Worm (Caenorhabditis elegans) whole organism, young adult: ENCODE results near the gene T21B4.3.

Experiments
- F33H1.4 ChIP-seq: fragments of 200-800 bp; sonication (Bioruptor generic); IDR thresholded peaks from 2 replicates; pipeline ENCODE4 v1.3.6; 2022; ENCODE audit warnings: missing genetic modification reagents, missing genetic modification characterization, missing compliant biosample characterization
- F39B2.1 ChIP-seq: fragments of 200-800 bp; sonication (Bioruptor generic); IDR thresholded peaks from 2 replicates; pipeline ENCODE4 v1.3.6; 2022; ENCODE audit warnings: missing genetic modification reagents, missing genetic modification characterization, missing compliant biosample characterization
- T07F8.4 ChIP-seq: sonication (generic microtip); optimal IDR thresholded peaks from 2 replicates; lab custom pipeline; 2016; ENCODE audit warnings: mild to moderate bottlenecking, missing genetic modification characterization, moderate library complexity, missing compliant biosample characterization
- aptf-3 ChIP-seq: fragments of 200-800 bp; sonication (Bioruptor generic); IDR thresholded peaks from 2 replicates; pipeline ENCODE4 v1.3.6; 2022; ENCODE audit warnings: missing genetic modification characterization, missing compliant biosample characterization
- atf-7 ChIP-seq: sonication (generic microtip); optimal IDR thresholded peaks from 2 replicates; lab custom pipeline; 2017; ENCODE audit warnings: mild to moderate bottlenecking, missing genetic modification characterization, missing compliant biosample characterization
- ccch-3 ChIP-seq: fragments of 200-800 bp; sonication (Bioruptor generic); optimal IDR thresholded peaks from 2 replicates; lab custom pipeline; 2018; ENCODE audit warnings: mild to moderate bottlenecking, missing genetic modification characterization, missing compliant biosample characterization
- cebp-2 ChIP-seq: fragments of 200-800 bp; sonication (Bioruptor generic); IDR thresholded peaks from 2 replicates; pipeline ENCODE4 v1.3.6; 2022; ENCODE audit warnings: missing genetic modification characterization, missing compliant biosample characterization
- ceh-40 ChIP-seq: fragments of 200-800 bp; sonication (Bioruptor generic); IDR thresholded peaks from 2 replicates; pipeline ENCODE4 v1.3.6; 2022; ENCODE audit warnings: missing genetic modification characterization, missing compliant biosample characterization
- egl-44 ChIP-seq: fragments of 200-800 bp; sonication (Bioruptor generic); IDR thresholded peaks from 2 replicates; pipeline ENCODE4 v1.3.6; 2022; ENCODE audit warnings: missing genetic modification reagents, missing genetic modification characterization, missing compliant biosample characterization
- fkh-3 ChIP-seq: sonication (generic microtip); optimal IDR thresholded peaks from 2 replicates; lab custom pipeline; 2016; ENCODE audit warnings: mild to moderate bottlenecking, missing genetic modification characterization, missing compliant biosample characterization
- him-1 ChIP-seq: sonication (generic microtip); optimal IDR thresholded peaks from 2 replicates; lab custom pipeline; 2016; ENCODE audit warnings: missing genotype, missing genetic modification reagents, missing genetic modification characterization, missing compliant biosample characterization
- lin-35 ChIP-seq, 3 experiments: fragments of 150-350 bp in 2 of 3; sonication (generic microtip) in 1 of 3; optimal IDR thresholded peaks; 2 replicates each; lab custom pipeline; 2014 to 2018; ENCODE audit warnings: missing biosample characterization in 3 of 3, missing genetic modification characterization in 3 of 3, missing genetic modification reagents in 3 of 3
- lin-40 ChIP-seq: sonication (generic microtip); optimal IDR thresholded peaks from 2 replicates; lab custom pipeline; 2016; ENCODE audit warnings: missing genetic modification characterization, mild to moderate bottlenecking, missing compliant biosample characterization, missing genotype, missing genetic modification reagents
- lsl-1 ChIP-seq: fragments of 200-800 bp; sonication (Bioruptor generic); optimal IDR thresholded peaks from 2 replicates; lab custom pipeline; 2018; ENCODE audit warnings: mild to moderate bottlenecking, missing genetic modification characterization, moderate library complexity, missing compliant biosample characterization
- lsy-27 ChIP-seq: sonication (generic microtip); optimal IDR thresholded peaks from 2 replicates; lab custom pipeline; 2017; ENCODE audit warnings: missing genetic modification characterization, mild to moderate bottlenecking, missing compliant biosample characterization, antibody characterized with exemption, missing genotype, borderline replicate concordance; ENCODE audit not compliant: insufficient read depth
- madf-10 ChIP-seq: sonication (generic microtip); optimal IDR thresholded peaks from 2 replicates; lab custom pipeline; 2016; ENCODE audit warnings: mild to moderate bottlenecking, missing genetic modification characterization, missing compliant biosample characterization
- madf-6 ChIP-seq: fragments of 200-800 bp; sonication (Bioruptor generic); IDR thresholded peaks from 2 replicates; pipeline ENCODE4 v1.3.6; 2022; ENCODE audit warnings: missing genetic modification reagents, missing genetic modification characterization, missing compliant biosample characterization
- mel-28 ChIP-seq: sonication (generic microtip); optimal IDR thresholded peaks from 2 replicates; lab custom pipeline; 2016; ENCODE audit warnings: borderline replicate concordance, mild to moderate bottlenecking, missing genetic modification characterization, missing compliant biosample characterization
- nhr-120 ChIP-seq: fragments of 200-800 bp; sonication (Bioruptor generic); IDR thresholded peaks from 2 replicates; pipeline ENCODE4 v1.3.6; 2022; ENCODE audit warnings: missing genetic modification characterization, missing compliant biosample characterization
- nhr-27 ChIP-seq: fragments of 200-800 bp; sonication (Bioruptor generic); optimal IDR thresholded peaks from 2 replicates; lab custom pipeline; 2018; ENCODE audit warnings: mild to moderate bottlenecking, missing genetic modification characterization, moderate library complexity, missing compliant biosample characterization
- nhr-90 ChIP-seq: sonication (generic microtip); optimal IDR thresholded peaks from 2 replicates; lab custom pipeline; 2016; ENCODE audit warnings: missing genotype, mild to moderate bottlenecking, missing genetic modification characterization, missing compliant biosample characterization
- rpc-1 ChIP-seq, 2 experiments: fragments of 150-350 bp in 1 of 2; sonication (generic microtip) in 1 of 2; optimal IDR thresholded peaks; 2 replicates each; lab custom pipeline; 2014 to 2018; ENCODE audit warnings: missing biosample characterization in 1 of 2, missing genetic modification characterization in 1 of 2, missing genetic modification reagents in 1 of 2, missing genotype in 1 of 2
- sea-2 ChIP-seq: fragments of 200-800 bp; sonication (Bioruptor generic); IDR thresholded peaks from 2 replicates; pipeline ENCODE4 v1.3.6; 2022; ENCODE audit warnings: missing genetic modification characterization, missing compliant biosample characterization
- snpc-1.1 ChIP-seq: sonication (generic microtip); optimal IDR thresholded peaks from 2 replicates; lab custom pipeline; 2017; ENCODE audit warnings: missing genetic modification characterization, mild to moderate bottlenecking, missing compliant biosample characterization, antibody characterized with exemption, moderate library complexity, missing genotype, missing genetic modification reagents; ENCODE audit not compliant: insufficient read depth
- somi-1 ChIP-seq: fragments of 200-800 bp; sonication (Bioruptor generic); optimal IDR thresholded peaks from 2 replicates; lab custom pipeline; 2018; ENCODE audit warnings: mild to moderate bottlenecking, missing genetic modification characterization, missing compliant biosample characterization
- sptf-2 ChIP-seq: fragments of 200-800 bp; sonication (Bioruptor generic); optimal IDR thresholded peaks from 2 replicates; lab custom pipeline; 2018; ENCODE audit warnings: mild to moderate bottlenecking, missing genetic modification characterization, missing compliant biosample characterization
- tbx-9 ChIP-seq: sonication (generic microtip); optimal IDR thresholded peaks from 2 replicates; lab custom pipeline; 2016; ENCODE audit warnings: borderline replicate concordance, missing genetic modification characterization, inconsistent platforms, missing compliant biosample characterization
- tlf-1 ChIP-seq: fragments of 200-800 bp; sonication (Bioruptor generic); optimal IDR thresholded peaks from 2 replicates; lab custom pipeline; 2018; ENCODE audit warnings: mild to moderate bottlenecking, missing genetic modification characterization, missing compliant biosample characterization
- zfh-2 ChIP-seq: fragments of 200-800 bp; sonication (Bioruptor generic); conservative IDR thresholded peaks from 2 replicates; pipeline ENCODE4 v1.3.6; 2022; ENCODE audit warnings: missing genetic modification reagents, missing genetic modification characterization, missing compliant biosample characterization
- zim-3 ChIP-seq: sonication (generic microtip); optimal IDR thresholded peaks from 2 replicates; lab custom pipeline; 2017; ENCODE audit warnings: mild to moderate bottlenecking, missing genetic modification characterization, moderate library complexity, missing compliant biosample characterization
- ztf-18 ChIP-seq: sonication (generic microtip); optimal IDR thresholded peaks from 2 replicates; lab custom pipeline; 2016; ENCODE audit warnings: missing genotype, mild to moderate bottlenecking, missing genetic modification characterization, missing compliant biosample characterization
- ztf-22 ChIP-seq: fragments of 200-800 bp; sonication (Bioruptor generic); optimal IDR thresholded peaks from 2 replicates; lab custom pipeline; 2018; ENCODE audit warnings: mild to moderate bottlenecking, missing genetic modification characterization, moderate library complexity, missing compliant biosample characterization
- ztf-25 ChIP-seq: fragments of 200-800 bp; sonication (Bioruptor generic); IDR thresholded peaks from 2 replicates; pipeline ENCODE4 v1.3.6; 2022; ENCODE audit warnings: missing genetic modification reagents, missing genetic modification characterization, missing compliant biosample characterization

The T21B4.3 gene

DNA sequence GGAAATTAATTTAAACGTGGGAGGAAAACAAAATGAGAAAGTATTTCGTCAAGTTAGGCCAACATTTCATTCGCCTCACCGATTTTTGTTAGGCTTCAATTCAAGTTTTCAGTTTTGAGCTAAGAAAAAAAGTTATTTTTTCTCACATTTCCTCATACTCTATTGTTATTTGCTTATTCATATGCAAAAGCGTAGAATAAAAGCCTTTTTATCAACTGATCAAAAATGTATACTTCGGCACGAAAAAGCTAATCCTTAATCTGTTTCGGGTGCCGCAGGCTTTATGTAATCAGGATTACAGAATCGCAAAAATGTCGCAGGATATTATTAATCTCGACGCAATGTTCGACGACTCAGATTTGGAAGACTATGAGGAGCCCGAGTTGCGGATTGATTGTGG is 7.0 kb downstream of the T21B4.3 start, which contains the start of gene T21B4.15:
T21B4.15 (plus strand) TSS at position 301 of the 400 bp plus-strand sequence.
- TF ChIP-seq rpc-1 (optimal IDR thresholded peaks at IDR 0.05; lab: Kevin White, UChicago) (no peak), rpc-1 (tag; optimal IDR thresholded peaks at IDR 0.05; lab: Kevin White, UChicago) (no peak), T07F8.4 (tag; lab: Kevin White, UChicago) (no peak), snpc-1.1 (tag; lab: Kevin White, UChicago) (no peak), sea-2 (no peak), ztf-22 (no peak), ccch-3 (GFP tag; lab: Kevin White, UChicago) (no peak), tbx-9 (tag; lab: Kevin White, UChicago) (no peak), nhr-90 (tag; lab: Kevin White, UChicago) (no peak), F33H1.4 (GFP tag; lab: Robert Waterston, UW) (no peak), tlf-1 (GFP tag; lab: Kevin White, UChicago) (no peak), aptf-3 (GFP tag; lab: Robert Waterston, UW) (no peak), lsy-27 (tag; lab: Kevin White, UChicago) (no peak), him-1 (tag; lab: Kevin White, UChicago) (no peak), lsl-1 (GFP tag; lab: Kevin White, UChicago) (no peak), fkh-3 (tag; lab: Kevin White, UChicago) (no peak), lin-35 (GFP tag; optimal IDR thresholded peaks at IDR 0.05; lab: Kevin White, UChicago) (no peak)

DNA sequence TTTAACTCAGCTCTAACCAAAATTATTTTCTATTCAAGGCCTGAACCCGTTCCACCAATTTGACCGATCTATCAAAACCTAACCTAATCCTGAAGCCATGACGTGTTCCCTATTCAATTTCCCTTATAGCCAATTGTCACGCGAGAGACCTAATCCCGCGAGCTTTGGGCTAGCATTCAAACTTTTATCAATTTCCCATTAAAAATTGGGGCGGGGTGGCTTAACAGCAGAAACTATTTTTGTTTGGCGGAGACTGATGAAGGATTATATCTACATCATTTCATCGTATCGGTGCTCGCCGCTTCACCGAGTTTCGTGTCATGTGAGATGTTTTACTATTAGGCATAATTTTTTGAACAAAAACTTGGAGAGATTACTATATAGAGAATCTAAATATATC is 8.1 kb downstream of the T21B4.3 start:
- TF ChIP-seq mel-28 (tag; lab: Kevin White, UChicago) (no peak), madf-10 (tag; lab: Kevin White, UChicago) (no peak), ztf-22 (no peak), egl-44 (GFP tag; lab: Robert Waterston, UW) (no peak), him-1 (tag; lab: Kevin White, UChicago) (no peak)

DNA sequence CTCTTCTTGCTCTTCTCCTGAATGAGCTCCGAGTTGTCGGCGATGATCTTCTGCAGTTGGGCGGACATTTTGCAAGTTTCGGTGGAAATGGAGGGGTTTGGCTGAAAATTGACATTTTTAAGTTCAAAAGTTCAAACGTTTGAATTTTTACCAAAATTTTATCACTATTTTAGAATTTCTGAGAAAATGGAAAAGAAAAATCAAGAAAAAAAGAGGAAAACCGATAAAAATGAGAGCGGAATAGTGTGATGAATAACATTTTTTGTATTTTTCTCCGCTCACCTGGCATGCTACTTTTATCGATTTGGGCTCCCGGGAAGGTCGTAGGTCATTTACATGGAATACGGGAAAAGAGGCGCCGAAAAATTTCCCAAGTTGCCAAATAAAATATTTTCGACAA is 11.8 kb downstream of the T21B4.3 start, which contains the start of gene F15A4.10:
F15A4.10 (minus strand) TSS at position 101 of the 400 bp plus-strand sequence.
- TF ChIP-seq zim-3 (tag; lab: Kevin White, UChicago) (no peak), somi-1 (GFP tag; lab: Kevin White, UChicago) (no peak), ztf-25 (no peak), nhr-120 (GFP tag; lab: Robert Waterston, UW) (no peak), madf-10 (tag; lab: Kevin White, UChicago) (no peak), lin-35 (GFP tag; optimal IDR thresholded peaks at IDR 0.05; lab: Kevin White, UChicago) (no peak), ztf-18 (tag; lab: Kevin White, UChicago) (no peak), nhr-27 (tag; lab: Kevin White, UChicago) (no peak), F39B2.1 (no peak)

DNA sequence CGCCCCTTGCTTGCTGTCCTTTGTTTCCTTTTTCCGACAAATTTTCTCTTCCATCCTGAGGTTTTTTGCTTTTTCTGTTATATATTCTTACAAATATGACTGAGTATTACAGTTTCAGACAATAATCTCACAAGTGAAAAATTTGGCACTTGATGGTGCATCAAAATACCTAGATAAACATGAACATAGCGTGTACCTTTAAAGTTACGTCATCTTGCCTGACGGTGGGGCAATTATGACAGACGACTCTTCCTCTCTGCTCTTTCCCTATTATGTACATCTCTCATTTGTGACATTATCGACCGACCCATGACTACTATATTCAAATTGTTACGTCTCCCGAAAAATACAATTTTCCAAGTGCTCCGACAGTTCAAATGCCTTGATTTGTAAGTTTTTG is 14.3 kb downstream of the T21B4.3 start, which contains the start of gene fbxb-102:
fbxb-102 (plus strand) TSS at position 301 of the 400 bp plus-strand sequence.
- no peak for TF ChIP-seq cebp-2 (GFP tag; lab: Robert Waterston, UW)
- TF ChIP-seq madf-6 (GFP tag; lab: Robert Waterston, UW), result no peak
- TF ChIP-seq ceh-40 (GFP tag; lab: Robert Waterston, UW), result no peak
- no peak for TF ChIP-seq sptf-2 (GFP tag; lab: Kevin White, UChicago)
- no peak for TF ChIP-seq lin-40 (tag; lab: Kevin White, UChicago)
- no peak for TF ChIP-seq T07F8.4 (tag; lab: Kevin White, UChicago)
- no peak for TF ChIP-seq zfh-2
- TF ChIP-seq atf-7 (tag; lab: Kevin White, UChicago), result no peak
- no peak for TF ChIP-seq tlf-1 (GFP tag; lab: Kevin White, UChicago)
